Worm (Caenorhabditis elegans): ENCODE results near the gene pho-10.

DNA sequence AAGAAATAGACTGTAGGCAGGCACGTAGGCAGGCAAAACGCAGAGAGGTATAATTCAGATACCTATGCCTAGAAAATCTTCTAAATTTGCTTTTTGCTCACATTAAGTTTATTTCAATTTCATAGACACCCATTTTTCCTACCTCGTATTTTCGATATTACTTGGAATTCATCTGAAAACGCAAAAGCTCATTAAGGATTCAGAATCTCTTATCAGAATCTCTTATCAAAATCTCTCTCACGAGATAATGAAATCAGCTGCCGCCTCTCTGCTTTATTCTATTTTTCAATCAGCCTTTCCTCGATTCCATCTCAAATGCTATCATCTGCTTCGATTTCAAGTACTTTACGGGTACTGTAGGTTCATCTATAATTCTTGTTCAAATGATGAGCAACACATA is 31.5 kb upstream of the pho-10 start:
- TF ChIP-seq klf-2 (GFP tag; conservative IDR thresholded peaks at IDR 0.05) = no peak
- TF ChIP-seq flt-1 (GFP tag; IDR thresholded peaks at IDR 0.05) = no peak
- TF ChIP-seq tab-1 (GFP tag; IDR thresholded peaks at IDR 0.05) = no peak
- TF ChIP-seq T22C8.4 (GFP tag; IDR thresholded peaks at IDR 0.05) = no peak
